Worm (Caenorhabditis elegans) whole organism, late embryonic: ENCODE measurements around the gene K12G11.6.

ENCODE experiments used
- nhr-11 ChIP-seq: fragments of 150-350 bp; optimal IDR thresholded peaks from 2 replicates; lab custom pipeline; 2014; ENCODE audit warnings: missing biosample characterization, missing genetic modification characterization
- rnt-1 ChIP-seq: sonication (generic microtip); optimal IDR thresholded peaks from 2 replicates; lab custom pipeline; 2016; ENCODE audit warnings: missing genetic modification characterization, missing compliant biosample characterization
- unc-55 ChIP-seq: sonication (generic microtip); optimal IDR thresholded peaks from 2 replicates; lab custom pipeline; 2017; ENCODE audit warnings: missing biosample characterization, missing genetic modification reagents, missing genetic modification characterization

DNA sequence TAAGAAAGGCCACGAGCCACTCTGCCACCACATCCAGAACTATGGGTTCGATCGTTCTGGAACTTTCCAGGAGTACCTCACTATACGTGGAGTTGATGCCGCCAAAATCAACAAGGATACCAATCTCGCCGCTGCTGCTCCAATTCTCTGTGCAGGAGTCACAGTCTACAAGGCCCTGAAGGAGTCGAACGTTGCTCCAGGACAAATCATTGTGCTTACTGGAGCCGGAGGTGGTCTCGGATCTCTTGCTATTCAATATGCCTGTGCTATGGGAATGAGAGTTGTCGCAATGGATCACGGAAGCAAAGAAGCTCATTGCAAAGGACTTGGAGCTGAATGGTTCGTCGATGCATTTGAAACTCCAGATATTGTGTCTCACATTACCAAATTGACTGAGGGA is 5.5 kb upstream of the K12G11.6 start:
- TF ChIP-seq nhr-11 (tag; lab: Kevin White, UChicago) (no peak), rnt-1 (tag; lab: Kevin White, UChicago) (no peak), unc-55 (GFP tag; lab: Kevin White, UChicago) (no peak)
